Worm (Caenorhabditis elegans) whole organism, L4 larva: ENCODE measurements around the gene clc-21.

Experiments
- R02D3.7 ChIP-seq: fragments of 150-350 bp; sonication (generic microtip); optimal IDR thresholded peaks from 3 replicates; lab custom pipeline; 2014; ENCODE audit warnings: missing biosample characterization, missing genetic modification characterization
- ceh-32 ChIP-seq: sonication (generic microtip); optimal IDR thresholded peaks from 2 replicates; lab custom pipeline; 2016; ENCODE audit warnings: mild to moderate bottlenecking, missing genetic modification characterization, missing compliant biosample characterization; ENCODE audit not compliant: poor library complexity
- ceh-82 ChIP-seq: sonication (generic microtip); optimal IDR thresholded peaks from 2 replicates; lab custom pipeline; 2017; ENCODE audit warnings: missing biosample characterization, missing genetic modification characterization
- unc-130 ChIP-seq: sonication (generic microtip); optimal IDR thresholded peaks from 2 replicates; lab custom pipeline; 2016; ENCODE audit warnings: missing genetic modification reagents, missing genetic modification characterization, missing compliant biosample characterization

DNA sequence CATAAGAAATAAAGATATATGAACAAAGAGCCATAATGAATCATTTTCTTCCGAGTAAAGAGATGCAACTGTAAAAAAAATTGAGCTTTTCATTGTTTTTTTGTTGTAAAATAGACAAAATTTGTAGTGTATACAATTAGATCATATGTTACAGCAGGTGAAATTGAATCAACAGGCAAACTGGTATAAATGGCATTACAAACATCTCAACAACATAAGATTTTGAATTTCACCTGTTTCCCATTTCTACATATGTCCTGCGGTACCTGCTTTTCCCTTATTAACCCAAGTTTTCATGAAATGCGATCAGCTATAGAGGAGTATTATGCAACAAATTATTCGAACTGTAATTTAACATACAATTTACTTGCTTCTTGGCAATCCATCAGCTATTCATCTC, 21.6 kb upstream of the clc-21 start, which contains the start of gene srh-120:
- TF ChIP-seq ceh-82 (no peak), ceh-32 (tag; lab: Kevin White, UChicago) (no peak), R02D3.7 (no peak), unc-130 (GFP tag; lab: Kevin White, UChicago) (no peak)
